Fruit fly (Drosophila melanogaster) whole organism, adult: ENCODE measurements around the gene grk.

Source experiments
- CG14711 ChIP-seq: fragments of 200-800 bp; sonication (Bioruptor generic); optimal IDR thresholded peaks from 2 replicates; lab custom pipeline; 2018; ENCODE audit warnings: missing biosample characterization, mild to moderate bottlenecking, missing genetic modification characterization, moderate library complexity
- CG33017 ChIP-seq: fragments of 200-800 bp; sonication (Bioruptor generic); optimal IDR thresholded peaks from 2 replicates; lab custom pipeline; 2018; ENCODE audit warnings: missing biosample characterization, mild to moderate bottlenecking, missing genetic modification characterization, moderate library complexity
- Crg-1 ChIP-seq: fragments of 200-800 bp; sonication (Bioruptor generic); optimal IDR thresholded peaks from 2 replicates; lab custom pipeline; 2016; ENCODE audit warnings: missing biosample characterization, missing genetic modification characterization
- Hr96 ChIP-seq: fragments of 200-800 bp; sonication (Bioruptor generic); optimal IDR thresholded peaks from 2 replicates; lab custom pipeline; 2016; ENCODE audit warnings: missing biosample characterization, missing genetic modification characterization
- cic ChIP-seq: fragments of 200-800 bp; sonication (Bioruptor generic); optimal IDR thresholded peaks from 2 replicates; lab custom pipeline; 2017; ENCODE audit warnings: missing biosample characterization, mild to moderate bottlenecking, missing genetic modification characterization, moderate library complexity
- tj ChIP-seq: fragments of 200-800 bp; sonication (Bioruptor generic); optimal IDR thresholded peaks from 3 replicates; lab custom pipeline; 2017; ENCODE audit warnings: missing biosample characterization, mild to moderate bottlenecking, missing genetic modification characterization, moderate library complexity

- no peak for TF ChIP-seq CG33017 (tag; lab: Kevin White, UChicago)
- TF ChIP-seq CG14711 (tag; lab: Kevin White, UChicago), result no peak
- no peak for TF ChIP-seq Crg-1
- TF ChIP-seq Hr96 (GFP tag; lab: Kevin White, UChicago), result no peak
- no peak for TF ChIP-seq tj (GFP tag; lab: Kevin White, UChicago)
- TF ChIP-seq cic, result no peak
Measured at dm6 chr2L:8477049-8477448, 43.7 kb upstream of the grk start, which contains the start of gene CheA29a.
